Worm (Caenorhabditis elegans) whole organism, young adult: ENCODE results near the gene F01G12.18.

Source experiments
- fkh-3 ChIP-seq: sonication (generic microtip); optimal IDR thresholded peaks from 2 replicates; lab custom pipeline; 2016; ENCODE audit warnings: mild to moderate bottlenecking, missing genetic modification characterization, missing compliant biosample characterization
- let-607 ChIP-seq, 2 experiments: fragments of 200-800 bp in 1 of 2; sonication (Bioruptor generic) in 1 of 2; sonication (generic microtip) in 1 of 2; optimal IDR thresholded peaks; 2 replicates each; lab custom pipeline; 2016 to 2018; ENCODE audit warnings: mild to moderate bottlenecking in 2 of 2, missing compliant biosample characterization in 2 of 2, missing genetic modification characterization in 2 of 2, moderate library complexity in 2 of 2, missing genotype in 1 of 2
- lsy-27 ChIP-seq: sonication (generic microtip); optimal IDR thresholded peaks from 2 replicates; lab custom pipeline; 2017; ENCODE audit warnings: missing genetic modification characterization, mild to moderate bottlenecking, missing compliant biosample characterization, antibody characterized with exemption, missing genotype, borderline replicate concordance; ENCODE audit not compliant: insufficient read depth
- nhr-90 ChIP-seq: sonication (generic microtip); optimal IDR thresholded peaks from 2 replicates; lab custom pipeline; 2016; ENCODE audit warnings: missing genotype, mild to moderate bottlenecking, missing genetic modification characterization, missing compliant biosample characterization
- sea-2 ChIP-seq: fragments of 200-800 bp; sonication (Bioruptor generic); IDR thresholded peaks from 2 replicates; pipeline ENCODE4 v1.3.6; 2022; ENCODE audit warnings: missing genetic modification characterization, missing compliant biosample characterization
- ztf-28 ChIP-seq: fragments of 200-800 bp; sonication (Bioruptor generic); IDR thresholded peaks from 2 replicates; pipeline ENCODE4 v1.3.6; 2022; ENCODE audit warnings: missing genetic modification reagents, missing genetic modification characterization, missing compliant biosample characterization

DNA sequence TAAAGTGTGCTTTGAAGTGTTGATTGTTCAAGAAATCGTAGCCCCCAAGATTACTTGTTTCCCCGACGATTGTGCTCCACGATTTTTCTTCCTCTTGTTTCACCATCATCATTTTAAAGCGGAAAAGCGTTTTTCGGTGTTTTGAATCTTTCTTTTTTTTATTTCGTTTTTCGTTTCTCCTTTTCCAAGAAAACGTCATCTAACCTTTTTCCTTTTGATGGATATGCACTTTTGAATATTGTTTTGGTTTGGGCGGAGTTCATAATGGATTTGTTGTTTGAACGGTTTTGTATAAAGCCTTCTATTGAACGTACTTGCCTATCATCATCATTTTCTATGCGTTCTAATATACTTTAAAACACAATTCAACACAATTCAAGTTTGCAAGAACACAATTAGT, 33.9 kb upstream of the F01G12.18 start, which contains the start of gene F38E9.6:
- no peak for TF ChIP-seq let-607 (tag; optimal IDR thresholded peaks at IDR 0.05; lab: Kevin White, UChicago)
- no peak for TF ChIP-seq ztf-28 (GFP tag; lab: Robert Waterston, UW)
- TF ChIP-seq fkh-3 (tag; lab: Kevin White, UChicago): no peak
- TF ChIP-seq sea-2 (GFP tag; lab: Robert Waterston, UW): no peak
- TF ChIP-seq lsy-27: no peak
- TF ChIP-seq nhr-90 (tag; lab: Kevin White, UChicago): no peak
